Fruit fly (Drosophila melanogaster) whole organism, prepupa: ENCODE measurements around the gene Nmd3.

Source experiments
- Blimp-1 ChIP-seq: fragments of 200-800 bp; sonication (Bioruptor generic); optimal IDR thresholded peaks from 3 replicates; lab custom pipeline; 2017; ENCODE audit warnings: missing biosample characterization, missing genetic modification characterization, mild to moderate bottlenecking, moderate library complexity, missing genetic modification reagents
- CG10669 ChIP-seq: fragments of 200-800 bp; sonication (Bioruptor generic); optimal IDR thresholded peaks from 3 replicates; lab custom pipeline; 2018; ENCODE audit warnings: missing biosample characterization, mild to moderate bottlenecking, missing genetic modification characterization, moderate library complexity
- CG11294 ChIP-seq: fragments of 200-800 bp; sonication (Bioruptor generic); IDR thresholded peaks from 2 replicates; pipeline ENCODE4 v1.3.6; 2022; ENCODE audit warnings: missing biosample characterization, missing genetic modification characterization
- CG11902 ChIP-seq: fragments of 200-800 bp; sonication (Bioruptor generic); optimal IDR thresholded peaks from 3 replicates; lab custom pipeline; 2016; ENCODE audit warnings: missing biosample characterization, missing genetic modification characterization
- CG15336 ChIP-seq: fragments of 200-800 bp; sonication (Bioruptor generic); IDR thresholded peaks from 2 replicates; pipeline ENCODE4 v1.3.6; 2022; ENCODE audit warnings: missing biosample characterization, missing genetic modification characterization
- CG1621 ChIP-seq: fragments of 200-800 bp; sonication (Bioruptor generic); optimal IDR thresholded peaks from 3 replicates; lab custom pipeline; 2018; ENCODE audit warnings: missing biosample characterization, mild to moderate bottlenecking, missing genetic modification characterization
- CG16779 ChIP-seq: fragments of 200-800 bp; sonication (Bioruptor generic); optimal IDR thresholded peaks from 3 replicates; lab custom pipeline; 2017; ENCODE audit warnings: missing biosample characterization, mild to moderate bottlenecking, missing genetic modification characterization
- CG3032 ChIP-seq: fragments of 200-800 bp; optimal IDR thresholded peaks from 2 replicates; lab custom pipeline; 2019; ENCODE audit warnings: missing biosample characterization, mild to moderate bottlenecking, missing genetic modification characterization, moderate library complexity
- CG31627 ChIP-seq: fragments of 200-800 bp; sonication (Bioruptor generic); optimal IDR thresholded peaks from 3 replicates; lab custom pipeline; 2016; ENCODE audit warnings: missing biosample characterization, missing genetic modification characterization
- CG32006 ChIP-seq: fragments of 200-800 bp; sonication (Bioruptor generic); optimal IDR thresholded peaks from 3 replicates; lab custom pipeline; 2017; ENCODE audit warnings: missing biosample characterization, mild to moderate bottlenecking, missing genetic modification characterization
- CG4318 ChIP-seq: fragments of 200-800 bp; sonication (Bioruptor generic); optimal IDR thresholded peaks from 3 replicates; lab custom pipeline; 2017; ENCODE audit warnings: missing biosample characterization, mild to moderate bottlenecking, missing genetic modification characterization
- CG6163 ChIP-seq: fragments of 200-800 bp; sonication (Bioruptor generic); IDR thresholded peaks from 3 replicates; pipeline ENCODE4 v1.3.6; 2022; ENCODE audit warnings: missing biosample characterization, missing genetic modification characterization
- CG6276 ChIP-seq: fragments of 200-800 bp; sonication (Bioruptor generic); optimal IDR thresholded peaks from 2 replicates; lab custom pipeline; 2017; ENCODE audit warnings: missing biosample characterization, mild to moderate bottlenecking, missing genetic modification characterization
- CG6792 ChIP-seq: fragments of 200-800 bp; sonication (Bioruptor generic); optimal IDR thresholded peaks from 3 replicates; lab custom pipeline; 2016; ENCODE audit warnings: missing biosample characterization, missing genetic modification characterization
- CG6854 ChIP-seq: fragments of 200-800 bp; sonication (Bioruptor generic); optimal IDR thresholded peaks from 2 replicates; lab custom pipeline; 2017; ENCODE audit warnings: missing biosample characterization, mild to moderate bottlenecking, missing genetic modification characterization
- CG7368 ChIP-seq: fragments of 200-800 bp; sonication (Bioruptor generic); optimal IDR thresholded peaks from 3 replicates; lab custom pipeline; 2016; ENCODE audit warnings: missing biosample characterization, missing genetic modification characterization
- CG8319 ChIP-seq: fragments of 200-800 bp; sonication (Bioruptor generic); optimal IDR thresholded peaks from 3 replicates; lab custom pipeline; 2016; ENCODE audit warnings: missing biosample characterization, missing genetic modification characterization
- CG9139 ChIP-seq: fragments of 200-800 bp; sonication (Bioruptor generic); optimal IDR thresholded peaks from 3 replicates; lab custom pipeline; 2017; ENCODE audit warnings: missing biosample characterization, mild to moderate bottlenecking, missing genetic modification characterization
- Eip75B ChIP-seq: fragments of 200-800 bp; sonication (Bioruptor generic); optimal IDR thresholded peaks from 3 replicates; lab custom pipeline; 2016; ENCODE audit warnings: missing biosample characterization, missing genetic modification characterization
- Eip78C ChIP-seq: fragments of 200-800 bp; sonication (Bioruptor generic); peaks from one replicate; lab custom pipeline; 2016; ENCODE audit warnings: missing biosample characterization, missing genetic modification characterization
- Ets21C ChIP-seq: fragments of 200-800 bp; sonication (Bioruptor generic); optimal IDR thresholded peaks from 3 replicates; lab custom pipeline; 2016; ENCODE audit warnings: missing biosample characterization, missing genetic modification characterization
- Ets96B ChIP-seq: fragments of 200-800 bp; optimal IDR thresholded peaks from 2 replicates; lab custom pipeline; 2019; ENCODE audit warnings: missing biosample characterization, mild to moderate bottlenecking, missing genetic modification characterization, moderate library complexity
- Hr38 ChIP-seq: sonication (Bioruptor generic); optimal IDR thresholded peaks from 2 replicates; lab custom pipeline; 2016; ENCODE audit warnings: missing biosample characterization, missing genetic modification characterization
- Hr39 ChIP-seq: fragments of 200-800 bp; sonication (Bioruptor generic); optimal IDR thresholded peaks from 2 replicates; lab custom pipeline; 2016; ENCODE audit warnings: missing biosample characterization, missing genetic modification characterization
- Hr4 ChIP-seq: fragments of 200-800 bp; sonication (Bioruptor generic); optimal IDR thresholded peaks from 3 replicates; lab custom pipeline; 2016; ENCODE audit warnings: missing biosample characterization, missing genetic modification characterization
- Lpt ChIP-seq: fragments of 200-800 bp; sonication (Bioruptor generic); optimal IDR thresholded peaks from 3 replicates; lab custom pipeline; 2016; ENCODE audit warnings: missing biosample characterization, missing genetic modification characterization
- Met ChIP-seq: fragments of 200-800 bp; sonication (Bioruptor generic); optimal IDR thresholded peaks from 3 replicates; lab custom pipeline; 2016; ENCODE audit warnings: missing biosample characterization, missing genetic modification characterization
- OdsH ChIP-seq: fragments of 200-800 bp; sonication (Bioruptor generic); optimal IDR thresholded peaks from 3 replicates; lab custom pipeline; 2016; ENCODE audit warnings: missing biosample characterization, missing genetic modification characterization
- Smox ChIP-seq: fragments of 200-800 bp; sonication (Bioruptor generic); optimal IDR thresholded peaks from 3 replicates; lab custom pipeline; 2016; ENCODE audit warnings: missing biosample characterization, missing genetic modification characterization
- Sox14 ChIP-seq: fragments of 200-800 bp; sonication (Bioruptor generic); optimal IDR thresholded peaks from 3 replicates; lab custom pipeline; 2016; ENCODE audit warnings: missing biosample characterization, missing genetic modification characterization
- Sox15 ChIP-seq: fragments of 200-800 bp; sonication (Bioruptor generic); optimal IDR thresholded peaks from 3 replicates; lab custom pipeline; 2016; ENCODE audit warnings: missing biosample characterization, missing genetic modification characterization
- achi ChIP-seq: fragments of 200-800 bp; sonication (Bioruptor generic); optimal IDR thresholded peaks from 3 replicates; lab custom pipeline; 2016; ENCODE audit warnings: missing biosample characterization, missing genetic modification characterization
- dac ChIP-seq: fragments of 200-800 bp; sonication (Bioruptor generic); optimal IDR thresholded peaks from 2 replicates; lab custom pipeline; 2017; ENCODE audit warnings: missing biosample characterization, mild to moderate bottlenecking, missing genetic modification characterization
- dsx ChIP-seq: fragments of 200-800 bp; optimal IDR thresholded peaks from 3 replicates; lab custom pipeline; 2019; ENCODE audit warnings: missing biosample characterization, mild to moderate bottlenecking, missing genetic modification characterization, moderate library complexity; ENCODE audit not compliant: poor library complexity, severe bottlenecking
- eg ChIP-seq: fragments of 200-800 bp; sonication (Bioruptor generic); IDR thresholded peaks from 3 replicates; pipeline ENCODE4 v1.3.6; 2022; ENCODE audit warnings: missing biosample characterization, missing genetic modification characterization
- esn ChIP-seq: fragments of 200-800 bp; sonication (Bioruptor generic); optimal IDR thresholded peaks from 2 replicates; lab custom pipeline; 2016; ENCODE audit warnings: missing biosample characterization, mild to moderate bottlenecking, missing genetic modification characterization, moderate library complexity
- fd59A ChIP-seq: fragments of 200-800 bp; sonication (Bioruptor generic); optimal IDR thresholded peaks from 2 replicates; lab custom pipeline; 2017; ENCODE audit warnings: missing biosample characterization, mild to moderate bottlenecking, missing genetic modification characterization, missing genetic modification reagents
- fd85E ChIP-seq: fragments of 200-800 bp; sonication (Bioruptor generic); optimal IDR thresholded peaks from 3 replicates; lab custom pipeline; 2016; ENCODE audit warnings: missing biosample characterization, missing genetic modification characterization
- fkh ChIP-seq: fragments of 200-800 bp; sonication (Bioruptor generic); optimal IDR thresholded peaks from 3 replicates; lab custom pipeline; 2017; ENCODE audit warnings: missing biosample characterization, mild to moderate bottlenecking, missing genetic modification characterization, moderate library complexity
- lz ChIP-seq: fragments of 200-800 bp; sonication (Bioruptor generic); optimal IDR thresholded peaks from 3 replicates; lab custom pipeline; 2016; ENCODE audit warnings: missing biosample characterization, missing genetic modification characterization
- pdm3 ChIP-seq: fragments of 200-800 bp; sonication (Bioruptor generic); optimal IDR thresholded peaks from 3 replicates; lab custom pipeline; 2016; ENCODE audit warnings: missing biosample characterization, missing genetic modification characterization
- salr ChIP-seq, 2 experiments: fragments of 200-800 bp; sonication (Bioruptor generic); optimal IDR thresholded peaks; 3 replicates each; lab custom pipeline; 2016 to 2018; ENCODE audit warnings: missing biosample characterization in 2 of 2, missing genetic modification characterization in 2 of 2, mild to moderate bottlenecking in 1 of 2
- spab ChIP-seq: fragments of 200-800 bp; sonication (Bioruptor generic); optimal IDR thresholded peaks from 2 replicates; lab custom pipeline; 2017; ENCODE audit warnings: missing biosample characterization, mild to moderate bottlenecking, missing genetic modification characterization, missing genetic modification reagents
- svp ChIP-seq: fragments of 200-800 bp; sonication (Bioruptor generic); peaks from one replicate; lab custom pipeline; 2016; ENCODE audit warnings: missing biosample characterization, missing genetic modification characterization
- topi ChIP-seq: fragments of 200-800 bp; sonication (Bioruptor generic); optimal IDR thresholded peaks from 3 replicates; lab custom pipeline; 2016; ENCODE audit warnings: missing biosample characterization, missing genetic modification characterization
- vri ChIP-seq: fragments of 200-800 bp; sonication (Bioruptor generic); optimal IDR thresholded peaks from 3 replicates; lab custom pipeline; 2016; ENCODE audit warnings: missing biosample characterization, mild to moderate bottlenecking, missing genetic modification characterization

Gene Nmd3

DNA sequence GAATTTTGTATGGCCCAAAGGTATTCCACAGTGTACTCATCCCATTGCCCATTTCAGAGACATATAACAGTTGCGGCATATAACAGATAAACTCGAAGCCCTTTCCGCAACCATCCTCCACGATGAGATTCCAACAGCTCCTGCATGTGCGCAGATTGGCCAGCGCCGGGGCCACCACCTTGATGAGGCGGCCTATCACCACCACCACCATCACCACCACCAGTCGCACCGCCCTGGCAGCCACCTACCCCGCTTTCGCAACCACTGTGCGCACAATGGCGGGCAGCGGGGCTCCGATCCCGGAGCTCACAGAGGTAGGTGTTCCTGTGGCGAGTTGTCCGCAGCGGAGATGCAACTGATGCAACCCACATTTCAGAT, 41.5 kb downstream of the Nmd3 start:
- no peak for TF ChIP-seq Eip78C (GFP tag; lab: Kevin White, UChicago)
- TF ChIP-seq CG3032 (tag; lab: Kevin White, UChicago): no peak
- no peak for TF ChIP-seq fd59A (GFP tag; lab: Kevin White, UChicago)
- peak; percentile 7 for TF ChIP-seq svp (GFP tag; lab: Kevin White, UChicago)
- no peak for TF ChIP-seq Hr4

dm6 chrX:2142275-2142934, 42.1 kb downstream of the Nmd3 start:
- TF ChIP-seq vri (peak; percentile 86), Sox14 (peak; percentile 24), CG3032 (tag; lab: Kevin White, UChicago) (no peak), Lpt (GFP tag; lab: Kevin White, UChicago) (no peak), svp (GFP tag; lab: Kevin White, UChicago) (peak; percentile 78)
- TF ChIP-seq, all 60 proteins: peak for 3

- TF ChIP-seq CG10669 (GFP tag; lab: Kevin White, UChicago): peak; percentile 12
- TF ChIP-seq achi (GFP tag; lab: Kevin White, UChicago): peak; percentile 29
- peak; percentile 30 for TF ChIP-seq CG6792 (GFP tag; lab: Kevin White, UChicago)
- peak; percentile 55 for TF ChIP-seq CG15336 (GFP tag; lab: Robert Waterston, UW)
- TF ChIP-seq pdm3: peak; percentile 9
- no peak for TF ChIP-seq Eip75B (GFP tag; lab: Kevin White, UChicago)
- peak; percentile 41 for TF ChIP-seq Hr4
- no peak for TF ChIP-seq Hr38 (GFP tag; lab: Kevin White, UChicago)
- no peak for TF ChIP-seq CG4318
- no peak for TF ChIP-seq CG11294 (GFP tag; lab: Robert Waterston, UW)
- TF ChIP-seq CG31627: no peak
- TF ChIP-seq lz: no peak
- TF ChIP-seq CG1621: no peak
- TF ChIP-seq Smox (GFP tag; lab: Kevin White, UChicago): no peak
- no peak for TF ChIP-seq Lpt (GFP tag; lab: Kevin White, UChicago)
- TF ChIP-seq Eip78C (GFP tag; lab: Kevin White, UChicago): peak; percentile 86
- peak; percentile 75 for TF ChIP-seq svp (GFP tag; lab: Kevin White, UChicago)
- TF ChIP-seq CG11902 (GFP tag; lab: Kevin White, UChicago): no peak
- peak; percentile 46 for TF ChIP-seq CG6854 (GFP tag; lab: Kevin White, UChicago)
- TF ChIP-seq CG7368 (GFP tag; lab: Kevin White, UChicago): peak; percentile 14
- TF ChIP-seq spab: no peak
- TF ChIP-seq Hr39: no peak
- no peak for TF ChIP-seq dac (GFP tag; lab: Kevin White, UChicago)
- peak; percentile 35; the same call in 1 of the 3 replicates for TF ChIP-seq CG6163 (GFP tag; lab: Robert Waterston, UW)
- TF ChIP-seq Ets21C (GFP tag; lab: Kevin White, UChicago): no peak
- TF ChIP-seq CG6276: peak; percentile 59
- no peak for TF ChIP-seq CG8319 (GFP tag; lab: Kevin White, UChicago)
- peak; percentile 59 for TF ChIP-seq eg (GFP tag; lab: Robert Waterston, UW)
- peak; percentile 14 for TF ChIP-seq OdsH (GFP tag; lab: Kevin White, UChicago)
- peak in 1 of 2 experiments; percentile 18 for TF ChIP-seq salr (GFP tag; optimal IDR thresholded peaks at IDR 0.05; lab: Kevin White, UChicago)
- TF ChIP-seq CG32006: peak; percentile 50
- TF ChIP-seq esn: peak; percentile 42
- TF ChIP-seq fkh (GFP tag; lab: Kevin White, UChicago): peak; percentile 95
- peak; percentile 1 for TF ChIP-seq CG16779
- peak; percentile 16 for TF ChIP-seq Ets96B (tag; lab: Kevin White, UChicago)
- TF ChIP-seq fd59A (GFP tag; lab: Kevin White, UChicago): no peak
- no peak for TF ChIP-seq CG9139
- peak; percentile 22 for TF ChIP-seq Blimp-1 (GFP tag; lab: Kevin White, UChicago)
- no peak for TF ChIP-seq dsx (GFP tag; lab: Kevin White, UChicago)
- no peak for TF ChIP-seq Sox14
- peak; percentile 58 for TF ChIP-seq Met (GFP tag; lab: Kevin White, UChicago)
- peak; percentile 31 for TF ChIP-seq topi (GFP tag; lab: Kevin White, UChicago)
- no peak for TF ChIP-seq fd85E
- TF ChIP-seq Sox15: no peak
Observed at dm6 chrX:2141854-2142216, 42.6 kb downstream of the Nmd3 start.
